Fruit fly (Drosophila melanogaster) whole organism, pupa: Measurements from ENCODE around the gene CG12507.

Source experiments
- CG10348 ChIP-seq: fragments of 200-800 bp; sonication (Bioruptor generic); IDR thresholded peaks from 2 replicates; pipeline ENCODE4 v1.3.6; 2022; ENCODE audit warnings: missing biosample characterization, missing genetic modification characterization
- CG14655 ChIP-seq: fragments of 200-800 bp; sonication (Bioruptor generic); optimal IDR thresholded peaks from 3 replicates; lab custom pipeline; 2017; ENCODE audit warnings: mild to moderate bottlenecking, missing biosample characterization, missing genetic modification reagents, missing genetic modification characterization
- CG8159 ChIP-seq: fragments of 200-800 bp; sonication (Bioruptor generic); optimal IDR thresholded peaks from 3 replicates; lab custom pipeline; 2018; ENCODE audit warnings: missing biosample characterization, mild to moderate bottlenecking, missing genetic modification characterization, moderate library complexity
- CG8301 ChIP-seq: fragments of 200-800 bp; sonication (Bioruptor generic); optimal IDR thresholded peaks from 2 replicates; lab custom pipeline; 2018; ENCODE audit warnings: missing biosample characterization, mild to moderate bottlenecking, missing genetic modification characterization
- CG9948 ChIP-seq: fragments of 200-800 bp; sonication (Bioruptor generic); optimal IDR thresholded peaks from 2 replicates; lab custom pipeline; 2018; ENCODE audit warnings: missing biosample characterization, mild to moderate bottlenecking, missing genetic modification characterization, moderate library complexity
- Pif1A ChIP-seq: fragments of 200-800 bp; sonication (Bioruptor generic); optimal IDR thresholded peaks from 3 replicates; lab custom pipeline; 2016; ENCODE audit warnings: missing biosample characterization, missing genetic modification characterization
- Pif1B ChIP-seq: fragments of 200-800 bp; sonication (Bioruptor generic); optimal IDR thresholded peaks from 3 replicates; lab custom pipeline; 2016; ENCODE audit warnings: missing biosample characterization, missing genetic modification characterization
- fd96Ca ChIP-seq: fragments of 200-800 bp; sonication (Bioruptor generic); IDR thresholded peaks from 3 replicates; pipeline ENCODE4 v1.3.6; 2022; ENCODE audit warnings: missing biosample characterization, missing genetic modification characterization
- gl ChIP-seq: fragments of 200-800 bp; sonication (Bioruptor generic); optimal IDR thresholded peaks from 2 replicates; lab custom pipeline; 2018; ENCODE audit warnings: missing biosample characterization, mild to moderate bottlenecking, missing genetic modification characterization

DNA sequence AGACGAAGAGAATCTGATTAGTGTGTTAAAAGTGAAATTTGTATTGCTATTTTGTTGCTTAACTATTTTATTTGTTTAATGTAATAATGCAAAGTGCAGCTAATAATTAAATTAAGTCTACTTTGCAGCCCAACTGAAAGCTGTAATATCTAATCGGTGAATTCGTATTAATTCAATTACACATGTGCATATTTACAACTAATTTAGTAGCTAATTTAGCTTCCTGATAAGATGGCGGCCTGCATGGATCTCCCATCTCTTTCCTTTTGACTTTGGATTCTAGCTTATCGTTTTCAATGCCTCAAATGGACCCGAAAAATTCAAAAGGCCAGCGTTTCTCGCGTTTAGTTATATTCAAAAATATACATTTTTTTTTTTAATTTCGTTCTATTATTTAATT lies 43.4 kb upstream of the CG12507 start:
- TF ChIP-seq CG9948 (tag; lab: Kevin White, UChicago) (no peak), fd96Ca (GFP tag; lab: Robert Waterston, UW) (no peak), gl (tag; lab: Kevin White, UChicago) (no peak), CG8159 (tag; lab: Kevin White, UChicago) (no peak), CG14655 (GFP tag; lab: Kevin White, UChicago) (no peak), Pif1B (GFP tag; lab: Kevin White, UChicago) (no peak), Pif1A (GFP tag; lab: Kevin White, UChicago) (no peak), CG8301 (no peak), CG10348 (GFP tag; lab: Robert Waterston, UW) (no peak)
